Fruit fly (Drosophila melanogaster) whole organism, prepupa: ENCODE measurements around the gene CG15201.

Source experiments
- CG10631 ChIP-seq: fragments of 200-800 bp; sonication (Bioruptor generic); optimal IDR thresholded peaks from 2 replicates; lab custom pipeline; 2016; ENCODE audit warnings: missing biosample characterization, missing genetic modification characterization
- CG10669 ChIP-seq: fragments of 200-800 bp; sonication (Bioruptor generic); optimal IDR thresholded peaks from 3 replicates; lab custom pipeline; 2018; ENCODE audit warnings: missing biosample characterization, mild to moderate bottlenecking, missing genetic modification characterization, moderate library complexity
- CG11294 ChIP-seq: fragments of 200-800 bp; sonication (Bioruptor generic); IDR thresholded peaks from 2 replicates; pipeline ENCODE4 v1.3.6; 2022; ENCODE audit warnings: missing biosample characterization, missing genetic modification characterization
- CG11762 ChIP-seq: fragments of 200-800 bp; sonication (Bioruptor generic); optimal IDR thresholded peaks from 3 replicates; lab custom pipeline; 2016; ENCODE audit warnings: missing biosample characterization, missing genetic modification characterization; ENCODE audit not compliant: insufficient read depth
- CG15336 ChIP-seq: fragments of 200-800 bp; sonication (Bioruptor generic); IDR thresholded peaks from 2 replicates; pipeline ENCODE4 v1.3.6; 2022; ENCODE audit warnings: missing biosample characterization, missing genetic modification characterization
- CG1621 ChIP-seq: fragments of 200-800 bp; sonication (Bioruptor generic); optimal IDR thresholded peaks from 3 replicates; lab custom pipeline; 2018; ENCODE audit warnings: missing biosample characterization, mild to moderate bottlenecking, missing genetic modification characterization
- CG16779 ChIP-seq: fragments of 200-800 bp; sonication (Bioruptor generic); optimal IDR thresholded peaks from 3 replicates; lab custom pipeline; 2017; ENCODE audit warnings: missing biosample characterization, mild to moderate bottlenecking, missing genetic modification characterization
- CG3032 ChIP-seq: fragments of 200-800 bp; optimal IDR thresholded peaks from 2 replicates; lab custom pipeline; 2019; ENCODE audit warnings: missing biosample characterization, mild to moderate bottlenecking, missing genetic modification characterization, moderate library complexity
- CG31627 ChIP-seq: fragments of 200-800 bp; sonication (Bioruptor generic); optimal IDR thresholded peaks from 3 replicates; lab custom pipeline; 2016; ENCODE audit warnings: missing biosample characterization, missing genetic modification characterization
- CG32006 ChIP-seq: fragments of 200-800 bp; sonication (Bioruptor generic); optimal IDR thresholded peaks from 3 replicates; lab custom pipeline; 2017; ENCODE audit warnings: missing biosample characterization, mild to moderate bottlenecking, missing genetic modification characterization
- CG3919 ChIP-seq: fragments of 200-800 bp; sonication (Bioruptor generic); optimal IDR thresholded peaks from 3 replicates; lab custom pipeline; 2016; ENCODE audit warnings: missing biosample characterization, missing genetic modification characterization
- CG6163 ChIP-seq: fragments of 200-800 bp; sonication (Bioruptor generic); IDR thresholded peaks from 3 replicates; pipeline ENCODE4 v1.3.6; 2022; ENCODE audit warnings: missing biosample characterization, missing genetic modification characterization
- CG6276 ChIP-seq: fragments of 200-800 bp; sonication (Bioruptor generic); optimal IDR thresholded peaks from 2 replicates; lab custom pipeline; 2017; ENCODE audit warnings: missing biosample characterization, mild to moderate bottlenecking, missing genetic modification characterization
- CG6792 ChIP-seq: fragments of 200-800 bp; sonication (Bioruptor generic); optimal IDR thresholded peaks from 3 replicates; lab custom pipeline; 2016; ENCODE audit warnings: missing biosample characterization, missing genetic modification characterization
- CG6808 ChIP-seq: fragments of 200-800 bp; sonication (Bioruptor generic); optimal IDR thresholded peaks from 3 replicates; lab custom pipeline; 2017; ENCODE audit warnings: missing biosample characterization, missing genetic modification characterization, mild to moderate bottlenecking, moderate library complexity, missing genetic modification reagents
- CG6854 ChIP-seq: fragments of 200-800 bp; sonication (Bioruptor generic); optimal IDR thresholded peaks from 2 replicates; lab custom pipeline; 2017; ENCODE audit warnings: missing biosample characterization, mild to moderate bottlenecking, missing genetic modification characterization
- CG8119 ChIP-seq: fragments of 200-800 bp; sonication (Bioruptor generic); IDR thresholded peaks from 3 replicates; pipeline ENCODE4 v1.3.6; 2022; ENCODE audit warnings: missing biosample characterization, missing genetic modification characterization
- CG8319 ChIP-seq: fragments of 200-800 bp; sonication (Bioruptor generic); optimal IDR thresholded peaks from 3 replicates; lab custom pipeline; 2016; ENCODE audit warnings: missing biosample characterization, missing genetic modification characterization
- CG8632 ChIP-seq: fragments of 200-800 bp; sonication (Bioruptor generic); optimal IDR thresholded peaks from 3 replicates; lab custom pipeline; 2016; ENCODE audit warnings: missing biosample characterization, missing genetic modification characterization
- CG9139 ChIP-seq: fragments of 200-800 bp; sonication (Bioruptor generic); optimal IDR thresholded peaks from 3 replicates; lab custom pipeline; 2017; ENCODE audit warnings: missing biosample characterization, mild to moderate bottlenecking, missing genetic modification characterization
- Eip75B ChIP-seq: fragments of 200-800 bp; sonication (Bioruptor generic); optimal IDR thresholded peaks from 3 replicates; lab custom pipeline; 2016; ENCODE audit warnings: missing biosample characterization, missing genetic modification characterization
- Eip93F ChIP-seq: fragments of 200-800 bp; sonication (Bioruptor generic); optimal IDR thresholded peaks from 2 replicates; lab custom pipeline; 2016; ENCODE audit warnings: missing biosample characterization, mild to moderate bottlenecking, missing genetic modification characterization
- Ets21C ChIP-seq: fragments of 200-800 bp; sonication (Bioruptor generic); optimal IDR thresholded peaks from 3 replicates; lab custom pipeline; 2016; ENCODE audit warnings: missing biosample characterization, missing genetic modification characterization
- Ets96B ChIP-seq: fragments of 200-800 bp; optimal IDR thresholded peaks from 2 replicates; lab custom pipeline; 2019; ENCODE audit warnings: missing biosample characterization, mild to moderate bottlenecking, missing genetic modification characterization, moderate library complexity
- Hr38 ChIP-seq: sonication (Bioruptor generic); optimal IDR thresholded peaks from 2 replicates; lab custom pipeline; 2016; ENCODE audit warnings: missing biosample characterization, missing genetic modification characterization
- Hr39 ChIP-seq: fragments of 200-800 bp; sonication (Bioruptor generic); optimal IDR thresholded peaks from 2 replicates; lab custom pipeline; 2016; ENCODE audit warnings: missing biosample characterization, missing genetic modification characterization
- Lpt ChIP-seq: fragments of 200-800 bp; sonication (Bioruptor generic); optimal IDR thresholded peaks from 3 replicates; lab custom pipeline; 2016; ENCODE audit warnings: missing biosample characterization, missing genetic modification characterization
- OdsH ChIP-seq: fragments of 200-800 bp; sonication (Bioruptor generic); optimal IDR thresholded peaks from 3 replicates; lab custom pipeline; 2016; ENCODE audit warnings: missing biosample characterization, missing genetic modification characterization
- Sox14 ChIP-seq: fragments of 200-800 bp; sonication (Bioruptor generic); optimal IDR thresholded peaks from 3 replicates; lab custom pipeline; 2016; ENCODE audit warnings: missing biosample characterization, missing genetic modification characterization
- achi ChIP-seq: fragments of 200-800 bp; sonication (Bioruptor generic); optimal IDR thresholded peaks from 3 replicates; lab custom pipeline; 2016; ENCODE audit warnings: missing biosample characterization, missing genetic modification characterization
- cyc ChIP-seq: fragments of 200-800 bp; sonication (Bioruptor generic); optimal IDR thresholded peaks from 3 replicates; lab custom pipeline; 2016; ENCODE audit warnings: missing biosample characterization, missing genetic modification characterization
- dsx ChIP-seq: fragments of 200-800 bp; optimal IDR thresholded peaks from 3 replicates; lab custom pipeline; 2019; ENCODE audit warnings: missing biosample characterization, mild to moderate bottlenecking, missing genetic modification characterization, moderate library complexity; ENCODE audit not compliant: poor library complexity, severe bottlenecking
- eg ChIP-seq: fragments of 200-800 bp; sonication (Bioruptor generic); IDR thresholded peaks from 3 replicates; pipeline ENCODE4 v1.3.6; 2022; ENCODE audit warnings: missing biosample characterization, missing genetic modification characterization
- esn ChIP-seq: fragments of 200-800 bp; sonication (Bioruptor generic); optimal IDR thresholded peaks from 2 replicates; lab custom pipeline; 2016; ENCODE audit warnings: missing biosample characterization, mild to moderate bottlenecking, missing genetic modification characterization, moderate library complexity
- fd59A ChIP-seq: fragments of 200-800 bp; sonication (Bioruptor generic); optimal IDR thresholded peaks from 2 replicates; lab custom pipeline; 2017; ENCODE audit warnings: missing biosample characterization, mild to moderate bottlenecking, missing genetic modification characterization, missing genetic modification reagents
- fkh ChIP-seq: fragments of 200-800 bp; sonication (Bioruptor generic); optimal IDR thresholded peaks from 3 replicates; lab custom pipeline; 2017; ENCODE audit warnings: missing biosample characterization, mild to moderate bottlenecking, missing genetic modification characterization, moderate library complexity
- net ChIP-seq: fragments of 200-800 bp; sonication (Bioruptor generic); optimal IDR thresholded peaks from 3 replicates; lab custom pipeline; 2016; ENCODE audit warnings: missing biosample characterization, missing genetic modification characterization
- pdm3 ChIP-seq: fragments of 200-800 bp; sonication (Bioruptor generic); optimal IDR thresholded peaks from 3 replicates; lab custom pipeline; 2016; ENCODE audit warnings: missing biosample characterization, missing genetic modification characterization
- salr ChIP-seq, 2 experiments: fragments of 200-800 bp; sonication (Bioruptor generic); optimal IDR thresholded peaks; 3 replicates each; lab custom pipeline; 2016 to 2018; ENCODE audit warnings: missing biosample characterization in 2 of 2, missing genetic modification characterization in 2 of 2, mild to moderate bottlenecking in 1 of 2
- spab ChIP-seq: fragments of 200-800 bp; sonication (Bioruptor generic); optimal IDR thresholded peaks from 2 replicates; lab custom pipeline; 2017; ENCODE audit warnings: missing biosample characterization, mild to moderate bottlenecking, missing genetic modification characterization, missing genetic modification reagents
- ss ChIP-seq, 2 experiments: fragments of 200-800 bp; sonication (Bioruptor generic); optimal IDR thresholded peaks; 2 replicates in 1 of 2; 3 replicates in 1 of 2; lab custom pipeline; 2017 to 2018; ENCODE audit warnings: mild to moderate bottlenecking in 2 of 2, missing biosample characterization in 2 of 2, missing genetic modification characterization in 2 of 2, moderate library complexity in 1 of 2
- svp ChIP-seq: fragments of 200-800 bp; sonication (Bioruptor generic); peaks from one replicate; lab custom pipeline; 2016; ENCODE audit warnings: missing biosample characterization, missing genetic modification characterization
- topi ChIP-seq: fragments of 200-800 bp; sonication (Bioruptor generic); optimal IDR thresholded peaks from 3 replicates; lab custom pipeline; 2016; ENCODE audit warnings: missing biosample characterization, missing genetic modification characterization

Gene CG15201

DNA sequence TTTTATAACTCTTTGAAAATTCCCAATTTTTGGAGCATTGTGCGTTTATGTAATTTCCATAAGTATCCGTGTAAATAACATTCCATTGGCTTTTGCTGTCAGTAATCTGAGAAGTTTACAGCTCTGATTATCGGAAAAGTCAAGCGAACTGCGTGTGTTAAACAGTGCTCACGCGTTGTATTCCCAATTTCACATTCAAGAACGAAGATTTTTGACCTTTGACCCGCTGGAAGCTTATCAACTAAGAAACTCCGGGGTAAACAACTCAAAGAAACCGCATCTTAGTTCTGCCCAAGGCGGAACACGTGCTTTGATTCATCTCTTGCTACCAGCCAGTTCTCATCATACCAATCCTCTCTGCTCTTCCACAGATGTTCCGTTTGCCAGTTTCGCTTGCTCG is 34.2 kb upstream of the CG15201 start:
- TF ChIP-seq CG15336 (GFP tag; lab: Robert Waterston, UW) (no peak), ss (GFP tag; optimal IDR thresholded peaks at IDR 0.05; lab: Kevin White, UChicago) (no peak), CG3032 (tag; lab: Kevin White, UChicago) (no peak), svp (GFP tag; lab: Kevin White, UChicago) (peak; percentile 83)
- TF ChIP-seq, all 60 proteins: peak for 1

DNA sequence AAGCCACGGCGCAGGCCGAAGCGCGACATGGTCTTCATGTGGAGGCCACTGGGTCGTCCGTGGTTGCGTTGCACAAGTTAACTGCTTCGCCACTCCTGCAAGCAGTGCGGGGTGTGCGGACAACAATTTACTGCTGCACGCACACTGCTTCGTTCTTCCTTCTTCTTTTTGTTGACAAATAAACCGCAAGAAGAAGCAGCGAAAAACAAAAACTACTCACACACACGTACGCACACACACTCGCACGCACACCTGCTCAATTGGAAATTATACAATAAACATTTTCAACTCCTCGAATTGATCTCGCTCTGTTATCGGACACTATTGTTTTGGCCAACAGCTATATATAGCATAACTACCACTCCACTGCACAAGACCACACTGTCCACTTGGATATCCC is 20.4 kb upstream of the CG15201 start:
- TF ChIP-seq CG1621 (peak; percentile 83), dsx (no peak), salr (GFP tag; optimal IDR thresholded peaks at IDR 0.05; lab: Kevin White, UChicago) (peak in 1 of 2 experiments; percentile 39), achi (no peak), Hr38 (no peak), fd59A (GFP tag; lab: Kevin White, UChicago) (peak; percentile 13), eg (GFP tag; lab: Robert Waterston, UW) (0 out of 3 replicates have a peak, but pooled peaks have one; percentile 11), CG6163 (peak; percentile 42; the same call in 1 of the 3 replicates)

DNA sequence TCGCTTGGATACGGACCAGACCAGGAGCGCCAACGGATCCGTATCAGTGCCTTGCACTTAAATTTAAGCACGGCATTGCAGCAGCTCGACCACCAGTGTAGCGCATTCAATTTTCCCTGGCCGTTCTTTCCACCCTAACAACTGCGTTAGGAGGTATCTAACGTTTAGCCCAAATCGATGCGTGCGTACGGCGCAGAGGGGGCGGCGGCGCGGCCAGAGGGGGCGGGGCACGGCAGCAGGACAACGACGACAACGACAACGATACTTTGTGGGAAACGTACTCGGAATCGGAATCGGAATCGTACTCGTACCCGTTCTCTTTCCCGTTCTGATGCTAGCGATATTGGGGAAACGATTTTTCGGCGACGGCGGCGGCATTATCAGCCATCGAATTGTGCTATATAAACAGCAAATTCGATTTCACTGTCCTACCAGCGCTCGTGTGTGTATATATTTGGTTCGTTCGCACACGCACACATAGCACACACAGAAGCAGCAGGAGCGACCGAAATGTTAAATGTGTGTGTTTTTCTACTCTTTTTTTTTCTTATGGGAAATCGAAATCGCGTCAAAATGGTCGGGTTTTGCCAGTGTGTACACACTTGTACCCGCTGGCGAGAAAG is 19.7 kb upstream of the CG15201 start, which contains the start of gene CG11122:
Gene CG11122 (minus strand): TSS at position 601 of the 623 bp plus-strand sequence.
- TF ChIP-seq CG6163, result peak; percentile 60; the same call in 2 of the 3 replicates
- no peak for TF ChIP-seq Sox14 (GFP tag; lab: Kevin White, UChicago)
- TF ChIP-seq ss (GFP tag; optimal IDR thresholded peaks at IDR 0.05; lab: Kevin White, UChicago), result peak; percentile 31 to 38

DNA sequence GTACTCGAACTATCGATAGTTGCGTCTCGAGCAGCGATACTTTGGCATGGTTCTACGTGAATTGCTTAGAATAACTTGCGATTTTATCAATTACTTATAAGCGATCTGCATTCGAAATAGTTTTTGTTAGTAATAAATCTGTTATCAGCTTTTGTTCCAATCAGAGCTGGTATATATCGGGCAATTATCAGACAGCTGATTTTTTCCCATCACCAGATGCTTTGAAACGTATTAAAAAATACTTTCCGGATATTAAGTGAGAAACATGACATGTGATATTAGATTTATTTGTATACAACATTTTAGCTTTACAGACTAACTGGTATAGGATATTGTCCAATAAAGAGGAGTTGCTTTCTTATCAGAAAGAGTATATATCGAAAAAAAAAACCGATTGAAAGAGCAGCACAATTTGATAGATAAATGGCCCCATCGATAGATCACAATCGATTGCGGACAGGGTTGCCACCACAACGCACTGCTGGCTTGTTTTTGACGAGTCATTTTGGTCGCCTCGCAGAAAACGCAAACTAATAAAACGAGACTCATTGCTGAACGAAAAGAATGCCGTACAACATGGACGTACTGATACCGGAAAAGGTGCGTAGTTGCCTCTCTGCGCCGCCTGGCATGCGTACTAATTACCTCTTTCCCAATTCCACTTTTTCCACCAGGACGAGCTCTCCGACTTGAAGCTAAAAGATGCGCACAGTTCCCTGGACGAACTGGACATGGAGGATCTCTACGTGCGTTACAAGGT is 19.0 kb upstream of the CG15201 start, which contains the start of gene Rpt3:
Gene Rpt3 (plus strand): TSS at position 353 of the 760 bp plus-strand sequence.
- TF ChIP-seq OdsH (no peak), Eip93F (GFP tag; lab: Kevin White, UChicago) (no peak), topi (GFP tag; lab: Kevin White, UChicago) (peak; percentile 13), CG31627 (GFP tag; lab: Kevin White, UChicago) (no peak), CG1621 (no peak), CG32006 (no peak), CG3919 (GFP tag; lab: Kevin White, UChicago) (no peak), CG10631 (GFP tag; lab: Kevin White, UChicago) (no peak), spab (no peak), CG10669 (GFP tag; lab: Kevin White, UChicago) (no peak), CG11294 (GFP tag; lab: Robert Waterston, UW) (no peak), pdm3 (GFP tag; lab: Kevin White, UChicago) (no peak), CG6792 (GFP tag; lab: Kevin White, UChicago) (no peak), esn (GFP tag; lab: Kevin White, UChicago) (peak; percentile 38), ss (GFP tag; optimal IDR thresholded peaks at IDR 0.05; lab: Kevin White, UChicago) (no peak), CG9139 (GFP tag; lab: Kevin White, UChicago) (no peak), achi (no peak), Ets21C (GFP tag; lab: Kevin White, UChicago) (no peak), net (GFP tag; lab: Kevin White, UChicago) (no peak), Eip75B (GFP tag; lab: Kevin White, UChicago) (no peak), cyc (GFP tag; lab: Kevin White, UChicago) (peak; percentile 1), Ets96B (no peak), fkh (GFP tag; lab: Kevin White, UChicago) (no peak), CG6276 (no peak), CG8119 (GFP tag; lab: Robert Waterston, UW) (no peak), salr (GFP tag; optimal IDR thresholded peaks at IDR 0.05; lab: Kevin White, UChicago) (no peak), Lpt (GFP tag; lab: Kevin White, UChicago) (no peak), CG8319 (no peak), svp (GFP tag; lab: Kevin White, UChicago) (no peak), CG6854 (GFP tag; lab: Kevin White, UChicago) (peak; percentile 4), CG6808 (GFP tag; lab: Kevin White, UChicago) (no peak), CG11762 (GFP tag; lab: Kevin White, UChicago) (no peak), CG8632 (GFP tag; lab: Kevin White, UChicago) (no peak), CG3032 (tag; lab: Kevin White, UChicago) (peak; percentile 5), CG16779 (tag; lab: Kevin White, UChicago) (no peak), Hr39 (GFP tag; lab: Kevin White, UChicago) (no peak)
